Worm (Caenorhabditis elegans) whole organism, L4 larva: ENCODE results near the gene Y61A9LA.4.

Experiments used
- R02D3.7 ChIP-seq: fragments of 150-350 bp; sonication (generic microtip); optimal IDR thresholded peaks from 3 replicates; lab custom pipeline; 2014; ENCODE audit warnings: missing biosample characterization, missing genetic modification characterization
- lin-13 ChIP-seq: fragments of 150-350 bp; optimal IDR thresholded peaks from 2 replicates; lab custom pipeline; 2014; ENCODE audit warnings: missing biosample characterization, missing genetic modification reagents, missing genetic modification characterization
- madf-5 ChIP-seq, 2 experiments: fragments of 200-800 bp; sonication (Bioruptor generic); IDR thresholded peaks; 2 replicates each; pipeline ENCODE4 v1.3.6; 2022; ENCODE audit warnings: missing compliant biosample characterization in 2 of 2, missing genetic modification characterization in 2 of 2
- nhr-28 ChIP-seq: fragments of 150-350 bp; optimal IDR thresholded peaks from 2 replicates; lab custom pipeline; 2014; ENCODE audit warnings: missing biosample characterization, missing genetic modification characterization

- TF ChIP-seq madf-5 (GFP tag; IDR thresholded peaks at IDR 0.05; lab: Robert Waterston, UW) (no peak), nhr-28 (tag; lab: Kevin White, UChicago) (peak; percentile 33), lin-13 (GFP tag; lab: Kevin White, UChicago) (no peak), R02D3.7 (no peak)
These were observed 36.2 kb upstream of the Y61A9LA.4 start for ce11 chrV:4524327-4524726.
